Worm (Caenorhabditis elegans): ENCODE results near the gene cyp-33C12.

DNA sequence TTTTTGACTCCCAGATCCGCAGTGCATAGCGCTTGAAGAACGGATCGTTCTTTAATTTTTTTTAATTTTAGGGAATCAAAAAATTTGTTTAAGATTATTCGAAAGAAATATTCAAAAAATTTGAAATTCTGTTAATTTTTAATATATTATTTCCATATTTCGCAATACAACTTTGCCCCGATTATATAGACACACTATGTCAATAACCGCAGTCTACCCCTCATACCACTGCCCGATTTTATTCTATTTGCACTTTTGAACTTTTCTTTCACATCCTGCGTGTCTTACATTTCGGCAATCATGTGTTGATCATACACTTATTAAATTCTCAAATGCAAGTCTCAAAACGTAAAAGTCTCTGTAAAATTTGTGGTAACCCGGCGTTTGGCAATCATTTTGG, 14.6 kb upstream of the cyp-33C12 start, which contains the start of gene nhr-56:
- TF ChIP-seq T22C8.4 (GFP tag; IDR thresholded peaks at IDR 0.05) (no peak), tab-1 (GFP tag; IDR thresholded peaks at IDR 0.05) (no peak), ref-1 (GFP tag; conservative IDR thresholded peaks at IDR 0.05) (no peak), flt-1 (GFP tag; IDR thresholded peaks at IDR 0.05) (no peak), med-1 (GFP tag; optimal IDR thresholded peaks at IDR 0.05; ENCODE audit: insufficient read depth) (no peak), ztf-23 (GFP tag; IDR thresholded peaks at IDR 0.05) (no peak), cog-1 (tag; optimal IDR thresholded peaks at IDR 0.05) (no peak), klf-2 (GFP tag; conservative IDR thresholded peaks at IDR 0.05) (no peak)

Measured in whole organism, midembryonic.